Fruit fly (Drosophila melanogaster) whole organism, adult: Measurements from ENCODE around the gene CG13601.

Source experiments
- CG11617 ChIP-seq: fragments of 200-800 bp; sonication (Bioruptor generic); optimal IDR thresholded peaks from 2 replicates; lab custom pipeline; 2017; ENCODE audit warnings: mild to moderate bottlenecking, missing biosample characterization, missing genetic modification reagents, missing genetic modification characterization
- CG12768 ChIP-seq: fragments of 200-800 bp; sonication (Bioruptor generic); optimal IDR thresholded peaks from 2 replicates; lab custom pipeline; 2017; ENCODE audit warnings: missing biosample characterization, missing genetic modification characterization, mild to moderate bottlenecking, moderate library complexity, missing genetic modification reagents
- CG14711 ChIP-seq: fragments of 200-800 bp; sonication (Bioruptor generic); optimal IDR thresholded peaks from 2 replicates; lab custom pipeline; 2018; ENCODE audit warnings: missing biosample characterization, mild to moderate bottlenecking, missing genetic modification characterization, moderate library complexity
- CG1620 ChIP-seq: fragments of 200-800 bp; sonication (Bioruptor generic); optimal IDR thresholded peaks from 2 replicates; lab custom pipeline; 2016; ENCODE audit warnings: missing biosample characterization, missing genetic modification characterization
- CG33017 ChIP-seq: fragments of 200-800 bp; sonication (Bioruptor generic); optimal IDR thresholded peaks from 2 replicates; lab custom pipeline; 2018; ENCODE audit warnings: missing biosample characterization, mild to moderate bottlenecking, missing genetic modification characterization, moderate library complexity
- CG5204 ChIP-seq: fragments of 200-800 bp; sonication (Bioruptor generic); optimal IDR thresholded peaks from 2 replicates; lab custom pipeline; 2016; ENCODE audit warnings: missing biosample characterization, missing genetic modification characterization
- CG7045 ChIP-seq: fragments of 200-800 bp; sonication (Bioruptor generic); optimal IDR thresholded peaks from 2 replicates; lab custom pipeline; 2017; ENCODE audit warnings: missing biosample characterization, mild to moderate bottlenecking, missing genetic modification characterization
- CG7101 ChIP-seq: fragments of 200-800 bp; sonication (Bioruptor generic); optimal IDR thresholded peaks from 2 replicates; lab custom pipeline; 2018; ENCODE audit warnings: missing biosample characterization, mild to moderate bottlenecking, missing genetic modification characterization, moderate library complexity
- Clk ChIP-seq: fragments of 200-800 bp; sonication (Bioruptor generic); optimal IDR thresholded peaks from 2 replicates; lab custom pipeline; 2017; ENCODE audit warnings: missing biosample characterization, missing genetic modification characterization
- Crg-1 ChIP-seq: fragments of 200-800 bp; sonication (Bioruptor generic); optimal IDR thresholded peaks from 2 replicates; lab custom pipeline; 2016; ENCODE audit warnings: missing biosample characterization, missing genetic modification characterization
- Hr96 ChIP-seq: fragments of 200-800 bp; sonication (Bioruptor generic); optimal IDR thresholded peaks from 2 replicates; lab custom pipeline; 2016; ENCODE audit warnings: missing biosample characterization, missing genetic modification characterization
- Mnt ChIP-seq: fragments of 200-800 bp; sonication (Bioruptor generic); optimal IDR thresholded peaks from 2 replicates; lab custom pipeline; 2016; ENCODE audit warnings: missing biosample characterization, mild to moderate bottlenecking, missing genetic modification characterization
- bab1 ChIP-seq: fragments of 200-800 bp; sonication (Bioruptor generic); optimal IDR thresholded peaks from 3 replicates; lab custom pipeline; 2019; ENCODE audit warnings: missing biosample characterization, mild to moderate bottlenecking, missing genetic modification characterization, moderate library complexity
- cic ChIP-seq: fragments of 200-800 bp; sonication (Bioruptor generic); optimal IDR thresholded peaks from 2 replicates; lab custom pipeline; 2017; ENCODE audit warnings: missing biosample characterization, mild to moderate bottlenecking, missing genetic modification characterization, moderate library complexity
- cnc ChIP-seq, 2 experiments: fragments of >200 bp; optimal IDR thresholded peaks; 2 replicates each; lab custom pipeline; 2017
- kay ChIP-seq: fragments of 200-800 bp; sonication (Bioruptor generic); peaks from one replicate; lab custom pipeline; 2016; ENCODE audit warnings: missing biosample characterization, missing genetic modification characterization, borderline replicate concordance
- ovo ChIP-seq: fragments of 200-800 bp; sonication (Bioruptor generic); optimal IDR thresholded peaks from 2 replicates; lab custom pipeline; 2016; ENCODE audit warnings: missing biosample characterization, missing genetic modification characterization
- pad ChIP-seq: fragments of 200-800 bp; sonication (Bioruptor generic); optimal IDR thresholded peaks from 3 replicates; lab custom pipeline; 2017; ENCODE audit warnings: missing biosample characterization, missing genetic modification characterization, mild to moderate bottlenecking, moderate library complexity, missing genetic modification reagents
- tj ChIP-seq: fragments of 200-800 bp; sonication (Bioruptor generic); optimal IDR thresholded peaks from 3 replicates; lab custom pipeline; 2017; ENCODE audit warnings: missing biosample characterization, mild to moderate bottlenecking, missing genetic modification characterization, moderate library complexity
- toe ChIP-seq: fragments of 200-800 bp; sonication (Bioruptor generic); optimal IDR thresholded peaks from 2 replicates; lab custom pipeline; 2016; ENCODE audit warnings: missing biosample characterization, missing genetic modification characterization

CG13601 gene

DNA sequence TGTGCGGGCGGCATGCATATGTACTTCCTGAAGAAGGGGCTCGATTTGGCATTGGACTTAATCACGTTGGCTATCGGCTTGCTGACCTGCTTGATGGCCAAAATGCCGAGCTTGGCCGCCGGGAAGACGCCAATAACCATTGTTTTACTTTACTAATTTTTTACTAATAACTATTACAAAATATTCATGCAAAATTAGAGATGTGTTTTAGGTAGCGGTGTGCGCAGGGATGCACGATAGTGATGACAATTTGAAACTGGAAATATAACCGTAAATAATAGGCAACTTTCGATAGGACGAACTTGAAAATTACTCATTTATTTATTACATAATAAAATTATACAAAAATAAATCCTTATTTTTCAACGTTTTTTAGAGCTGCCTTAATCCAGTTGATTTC, at the start of gene CG13601:
Gene CG13601 (minus strand): TSS at position 206 of the 400 bp plus-strand sequence.
- TF ChIP-seq CG12768: peak; percentile 27
- TF ChIP-seq CG14711: no peak
- no peak for TF ChIP-seq cnc (optimal IDR thresholded peaks at IDR 0.05; lab: Kevin White, UChicago)
- TF ChIP-seq Mnt (GFP tag; lab: Kevin White, UChicago): peak; percentile 56
- TF ChIP-seq toe (GFP tag; lab: Kevin White, UChicago): no peak
- no peak for TF ChIP-seq Hr96
- no peak for TF ChIP-seq pad (GFP tag; lab: Kevin White, UChicago)
- TF ChIP-seq Clk (GFP tag; lab: Kevin White, UChicago): no peak
- no peak for TF ChIP-seq kay (GFP tag; lab: Kevin White, UChicago)
- TF ChIP-seq CG5204 (GFP tag; lab: Kevin White, UChicago): no peak
- TF ChIP-seq cic (GFP tag; lab: Kevin White, UChicago): no peak
- no peak for TF ChIP-seq CG7101 (tag; lab: Kevin White, UChicago)
- no peak for TF ChIP-seq Crg-1
- no peak for TF ChIP-seq CG33017 (tag; lab: Kevin White, UChicago)
- TF ChIP-seq bab1 (GFP tag; lab: Kevin White, UChicago): peak; percentile 38
- no peak for TF ChIP-seq CG11617 (GFP tag; lab: Kevin White, UChicago)
- TF ChIP-seq tj (GFP tag; lab: Kevin White, UChicago): no peak
- no peak for TF ChIP-seq CG7045 (GFP tag; lab: Kevin White, UChicago)
- no peak for TF ChIP-seq ovo (GFP tag; lab: Kevin White, UChicago)
- TF ChIP-seq CG1620 (GFP tag; lab: Kevin White, UChicago): peak; percentile 30

DNA sequence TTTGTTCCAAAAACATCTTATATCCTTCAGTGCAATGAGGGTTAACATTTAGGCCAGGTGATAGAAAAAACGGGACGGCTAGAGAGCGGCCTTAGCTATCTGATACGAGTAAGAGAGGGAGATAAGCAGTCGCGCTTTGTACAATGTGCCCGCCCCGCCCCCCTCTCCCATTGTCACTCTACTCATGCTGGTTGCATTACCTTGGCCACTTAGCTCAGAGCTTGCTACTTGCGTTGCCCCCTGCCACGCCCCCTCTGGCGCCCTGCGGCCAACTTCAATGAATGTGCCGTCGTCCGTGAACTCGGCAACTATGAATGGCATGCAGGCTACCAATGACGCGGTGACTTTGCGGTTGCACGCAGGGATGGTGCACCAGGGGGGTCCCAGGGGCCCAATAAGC, 44.3 kb upstream of the CG13601 start:
- no peak for TF ChIP-seq CG1620 (GFP tag; lab: Kevin White, UChicago)
- TF ChIP-seq CG11617 (GFP tag; lab: Kevin White, UChicago): no peak
- TF ChIP-seq bab1 (GFP tag; lab: Kevin White, UChicago): no peak
- no peak for TF ChIP-seq tj (GFP tag; lab: Kevin White, UChicago)
- TF ChIP-seq toe (GFP tag; lab: Kevin White, UChicago): no peak
- no peak for TF ChIP-seq Mnt (GFP tag; lab: Kevin White, UChicago)
- no peak for TF ChIP-seq CG14711
- no peak for TF ChIP-seq Crg-1
- TF ChIP-seq Clk (GFP tag; lab: Kevin White, UChicago): no peak
- TF ChIP-seq cnc (optimal IDR thresholded peaks at IDR 0.05; lab: Kevin White, UChicago): no peak
- TF ChIP-seq Hr96: no peak
- no peak for TF ChIP-seq cic (GFP tag; lab: Kevin White, UChicago)

- TF ChIP-seq Mnt (GFP tag; lab: Kevin White, UChicago) (no peak), CG7101 (tag; lab: Kevin White, UChicago) (no peak), toe (GFP tag; lab: Kevin White, UChicago) (no peak), cnc (optimal IDR thresholded peaks at IDR 0.05; lab: Kevin White, UChicago) (no peak), Clk (GFP tag; lab: Kevin White, UChicago) (no peak), Crg-1 (no peak), CG33017 (tag; lab: Kevin White, UChicago) (no peak), bab1 (GFP tag; lab: Kevin White, UChicago) (no peak), kay (GFP tag; lab: Kevin White, UChicago) (no peak), ovo (GFP tag; lab: Kevin White, UChicago) (no peak), pad (GFP tag; lab: Kevin White, UChicago) (no peak), tj (GFP tag; lab: Kevin White, UChicago) (no peak), CG5204 (GFP tag; lab: Kevin White, UChicago) (no peak), CG12768 (no peak), CG14711 (no peak), CG7045 (GFP tag; lab: Kevin White, UChicago) (no peak)
Observed at dm6 chr3R:23971208-23971607, 43.8 kb upstream of the CG13601 start.

DNA sequence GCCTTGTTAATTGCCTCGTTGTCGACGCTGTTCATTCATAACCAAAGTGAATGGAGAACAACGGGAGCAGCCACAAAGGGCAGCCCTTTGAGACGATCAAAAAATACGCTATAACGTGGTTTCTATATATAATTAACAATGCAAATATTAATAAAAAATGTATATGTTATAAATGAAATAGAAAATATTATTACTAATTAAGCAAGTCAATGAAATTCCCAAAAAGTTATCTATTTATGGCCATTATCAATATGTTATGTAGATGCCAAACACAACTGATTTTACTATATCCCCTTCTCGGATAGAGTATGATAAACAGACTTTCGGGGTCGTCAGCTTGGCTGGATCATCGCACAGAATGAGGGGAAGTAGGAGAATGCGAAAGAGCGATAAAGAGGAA, 42.0 kb upstream of the CG13601 start:
- no peak for TF ChIP-seq cnc (optimal IDR thresholded peaks at IDR 0.05; lab: Kevin White, UChicago)
- TF ChIP-seq bab1 (GFP tag; lab: Kevin White, UChicago): no peak
- no peak for TF ChIP-seq toe (GFP tag; lab: Kevin White, UChicago)
- no peak for TF ChIP-seq kay (GFP tag; lab: Kevin White, UChicago)
- TF ChIP-seq Crg-1: no peak
- no peak for TF ChIP-seq tj (GFP tag; lab: Kevin White, UChicago)
- no peak for TF ChIP-seq pad (GFP tag; lab: Kevin White, UChicago)
- no peak for TF ChIP-seq CG1620 (GFP tag; lab: Kevin White, UChicago)
- TF ChIP-seq Clk (GFP tag; lab: Kevin White, UChicago): no peak
- no peak for TF ChIP-seq CG11617 (GFP tag; lab: Kevin White, UChicago)
- no peak for TF ChIP-seq Hr96
- no peak for TF ChIP-seq CG33017 (tag; lab: Kevin White, UChicago)
- TF ChIP-seq CG7101 (tag; lab: Kevin White, UChicago): no peak
- TF ChIP-seq CG14711: no peak

- no peak for TF ChIP-seq CG12768
- no peak for TF ChIP-seq bab1 (GFP tag; lab: Kevin White, UChicago)
- no peak for TF ChIP-seq CG11617 (GFP tag; lab: Kevin White, UChicago)
- TF ChIP-seq Mnt (GFP tag; lab: Kevin White, UChicago): no peak
- no peak for TF ChIP-seq kay (GFP tag; lab: Kevin White, UChicago)
- no peak for TF ChIP-seq CG7101 (tag; lab: Kevin White, UChicago)
- TF ChIP-seq CG1620 (GFP tag; lab: Kevin White, UChicago): no peak
- TF ChIP-seq tj (GFP tag; lab: Kevin White, UChicago): no peak
- no peak for TF ChIP-seq Clk (GFP tag; lab: Kevin White, UChicago)
- no peak for TF ChIP-seq ovo (GFP tag; lab: Kevin White, UChicago)
- no peak for TF ChIP-seq toe (GFP tag; lab: Kevin White, UChicago)
- no peak for TF ChIP-seq CG14711
- no peak for TF ChIP-seq cnc (optimal IDR thresholded peaks at IDR 0.05; lab: Kevin White, UChicago)
- no peak for TF ChIP-seq Crg-1
Observed at dm6 chr3R:23964913-23965718, 37.7 kb upstream of the CG13601 start.
